Fruit fly (Drosophila melanogaster): ENCODE measurements around the gene Ir87a.

- TF ChIP-seq OdsH (GFP tag; optimal IDR thresholded peaks at IDR 0.05), result no peak
- TF ChIP-seq psq (GFP tag; optimal IDR thresholded peaks at IDR 0.05), result no peak
- no peak for TF ChIP-seq dsf (GFP tag; optimal IDR thresholded peaks at IDR 0.05; ENCODE audit: borderline replicate concordance)
Measured at dm6 chr3R:13453955-13454354, 33.9 kb downstream of the Ir87a start.
